Worm (Caenorhabditis elegans): ENCODE measurements around the gene srw-16.

DNA sequence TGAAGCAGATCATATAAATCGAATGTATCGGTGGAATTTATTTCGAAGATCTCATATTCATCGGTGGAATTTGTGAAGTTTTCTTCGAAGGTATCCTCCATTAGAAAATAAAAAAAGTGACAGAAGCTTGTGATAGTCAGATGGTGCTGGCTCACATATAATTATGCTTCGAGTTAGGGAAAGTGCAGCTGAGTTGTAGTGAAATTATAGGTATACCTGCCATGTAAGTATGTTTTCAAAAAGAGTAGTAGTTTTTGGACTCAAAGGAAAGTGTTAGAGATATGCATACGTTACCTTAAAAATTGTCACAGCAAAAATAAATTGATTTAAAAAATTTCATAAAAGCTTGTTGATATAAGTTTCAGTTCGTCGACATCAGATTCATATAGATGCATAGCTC lies 34.4 kb downstream of the srw-16 start, which contains the start of gene srw-11:
- TF ChIP-seq alr-1 (tag; optimal IDR thresholded peaks at IDR 0.05; ENCODE audit: borderline replicate concordance) (no peak), sup-37 (GFP tag; optimal IDR thresholded peaks at IDR 0.05) (no peak), fos-1 (tag; optimal IDR thresholded peaks at IDR 0.05) (no peak), ztf-11 (tag; optimal IDR thresholded peaks at IDR 0.05) (no peak), lin-39 (tag; optimal IDR thresholded peaks at IDR 0.05) (no peak), aly-2 (tag; optimal IDR thresholded peaks at IDR 0.05) (no peak), nhr-12 (tag; optimal IDR thresholded peaks at IDR 0.05) (no peak), ama-1 (optimal IDR thresholded peaks at IDR 0.05) (no peak), nhr-47 (tag; optimal IDR thresholded peaks at IDR 0.05) (no peak), jun-1 (tag; optimal IDR thresholded peaks at IDR 0.05) (no peak), unc-130 (tag; optimal IDR thresholded peaks at IDR 0.05) (no peak), egl-27 (tag; optimal IDR thresholded peaks at IDR 0.05) (no peak), nhr-20 (tag; optimal IDR thresholded peaks at IDR 0.05) (no peak), hlh-17 (GFP tag; optimal IDR thresholded peaks at IDR 0.05; ENCODE audit: borderline replicate concordance) (no peak)
